Worm (Caenorhabditis elegans) whole organism, L1 larva: ENCODE measurements around the gene W08E12.9.

Experiments
- aly-2 ChIP-seq: fragments of 150-350 bp; optimal IDR thresholded peaks from 2 replicates; lab custom pipeline; 2014; ENCODE audit warnings: missing biosample characterization, missing genetic modification characterization
- ceh-8 ChIP-seq: fragments of 200-800 bp; sonication (Bioruptor generic); optimal IDR thresholded peaks from 2 replicates; lab custom pipeline; 2018; ENCODE audit warnings: mild to moderate bottlenecking, missing genetic modification characterization, moderate library complexity, missing compliant biosample characterization
- nhr-85 ChIP-seq: sonication (generic microtip); peaks from one replicate; lab custom pipeline; 2016; ENCODE audit warnings: missing genetic modification characterization, inconsistent platforms, missing compliant biosample characterization

DNA sequence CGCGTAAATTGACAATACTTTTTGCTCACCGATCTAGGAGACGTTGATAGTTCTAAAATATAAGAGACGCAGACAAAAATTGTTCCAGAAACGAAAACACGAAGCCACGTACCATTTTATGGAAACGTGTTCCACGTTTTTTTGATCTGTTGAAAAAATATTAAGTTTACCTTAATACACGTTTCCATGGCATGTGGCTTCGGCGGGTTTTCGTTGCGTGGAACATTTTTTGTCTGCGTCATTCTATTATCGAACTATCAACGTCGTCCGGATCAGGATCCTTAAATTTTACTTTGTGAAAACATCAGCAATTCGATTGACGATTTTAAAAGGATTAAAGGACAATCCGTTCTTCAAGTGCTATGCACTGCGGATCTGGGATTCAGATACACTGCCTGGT, 41.7 kb downstream of the W08E12.9 start, which contains the start of gene T26C12.2:
- TF ChIP-seq nhr-85: no peak
- no peak for TF ChIP-seq aly-2 (tag; lab: Kevin White, UChicago)
- TF ChIP-seq ceh-8: no peak
